Worm (Caenorhabditis elegans) whole organism, L4 larva: ENCODE results near the gene H04M03.11.

Source experiments
- D1046.2 ChIP-seq: fragments of 200-800 bp; sonication (Bioruptor generic); IDR thresholded peaks from 2 replicates; pipeline ENCODE4 v1.3.6; 2022; ENCODE audit warnings: missing genetic modification characterization, missing compliant biosample characterization
- F44E2.7 ChIP-seq: fragments of 200-800 bp; sonication (Bioruptor generic); IDR thresholded peaks from 2 replicates; pipeline ENCODE4 v2.1.2; 2022; ENCODE audit warnings: missing genetic modification characterization, missing compliant biosample characterization
- ZK337.2 ChIP-seq: fragments of 200-800 bp; sonication (Bioruptor generic); IDR thresholded peaks from 2 replicates; pipeline ENCODE4 v1.3.6; 2022; ENCODE audit warnings: missing genetic modification reagents, missing genetic modification characterization, missing compliant biosample characterization
- aha-1 ChIP-seq: fragments of 150-350 bp; peaks from one replicate; lab custom pipeline; 2014; ENCODE audit warnings: missing biosample characterization, missing genetic modification characterization
- attf-4 ChIP-seq: sonication (generic microtip); optimal IDR thresholded peaks from 3 replicates; lab custom pipeline; 2017; ENCODE audit warnings: missing biosample characterization, missing genetic modification characterization
- ceh-28 ChIP-seq: fragments of 150-350 bp; optimal IDR thresholded peaks from 2 replicates; lab custom pipeline; 2014; ENCODE audit warnings: missing biosample characterization, missing genetic modification reagents, missing genetic modification characterization
- ceh-44 ChIP-seq: fragments of 200-800 bp; sonication (Bioruptor generic); IDR thresholded peaks from 2 replicates; pipeline ENCODE4 v1.3.6; 2022; ENCODE audit warnings: missing genetic modification reagents, missing genetic modification characterization, missing compliant biosample characterization
- ceh-62 ChIP-seq: sonication (generic microtip); optimal IDR thresholded peaks from 2 replicates; lab custom pipeline; 2017; ENCODE audit warnings: missing biosample characterization, missing genetic modification characterization
- ces-1 ChIP-seq: fragments of 150-350 bp; sonication (generic microtip); optimal IDR thresholded peaks from 4 replicates; lab custom pipeline; 2014; ENCODE audit warnings: missing biosample characterization, missing genetic modification reagents, missing genetic modification characterization
- daf-12 ChIP-seq: fragments of 150-350 bp; optimal IDR thresholded peaks from 2 replicates; lab custom pipeline; 2014; ENCODE audit warnings: missing biosample characterization, missing genetic modification reagents, missing genetic modification characterization
- daf-19 ChIP-seq: fragments of 200-800 bp; sonication (Bioruptor generic); conservative IDR thresholded peaks from 2 replicates; pipeline ENCODE4 v1.3.6; 2022; ENCODE audit warnings: missing genetic modification characterization, missing compliant biosample characterization
- dmd-8 ChIP-seq: fragments of 200-800 bp; sonication (Bioruptor generic); IDR thresholded peaks from 2 replicates; pipeline ENCODE4 v1.3.6; 2022; ENCODE audit warnings: missing genetic modification characterization, missing compliant biosample characterization
- dmd-9 ChIP-seq: fragments of 200-800 bp; sonication (Bioruptor generic); IDR thresholded peaks from 2 replicates; pipeline ENCODE4 v1.3.6; 2022; ENCODE audit warnings: missing genetic modification reagents, missing genetic modification characterization, missing compliant biosample characterization
- egl-27 ChIP-seq: sonication (generic microtip); optimal IDR thresholded peaks from 3 replicates; lab custom pipeline; 2017; ENCODE audit warnings: missing biosample characterization, missing genetic modification reagents, missing genetic modification characterization
- fos-1 ChIP-seq: fragments of 150-350 bp; optimal IDR thresholded peaks from 2 replicates; lab custom pipeline; 2014; ENCODE audit warnings: missing biosample characterization, missing genetic modification characterization
- gei-8 ChIP-seq: fragments of 200-800 bp; sonication (Bioruptor generic); optimal IDR thresholded peaks from 2 replicates; lab custom pipeline; 2018; ENCODE audit warnings: mild to moderate bottlenecking, missing genetic modification characterization, missing compliant biosample characterization
- lim-7 ChIP-seq: fragments of 200-800 bp; sonication (Bioruptor generic); IDR thresholded peaks from 2 replicates; pipeline ENCODE4 v1.3.6; 2022; ENCODE audit warnings: missing genetic modification characterization, missing compliant biosample characterization
- lin-15B ChIP-seq: fragments of 150-350 bp; sonication (generic microtip); optimal IDR thresholded peaks from 3 replicates; lab custom pipeline; 2014; ENCODE audit warnings: missing biosample characterization, missing genetic modification characterization
- lin-29 ChIP-seq: fragments of 200-800 bp; sonication (Bioruptor generic); IDR thresholded peaks from 2 replicates; pipeline ENCODE4 v1.3.6; 2022; ENCODE audit warnings: missing genetic modification reagents, missing genetic modification characterization, missing compliant biosample characterization
- lin-38 ChIP-seq: fragments of 200-800 bp; sonication (Bioruptor generic); IDR thresholded peaks from 2 replicates; pipeline ENCODE4 v1.3.6; 2022; ENCODE audit warnings: missing genetic modification reagents, missing genetic modification characterization, missing compliant biosample characterization
- lin-39 ChIP-seq: fragments of 150-350 bp; optimal IDR thresholded peaks from 2 replicates; lab custom pipeline; 2014; ENCODE audit warnings: missing biosample characterization, missing genetic modification reagents, missing genetic modification characterization
- mdl-1 ChIP-seq, 2 experiments: fragments of 150-350 bp in 1 of 2; sonication (generic microtip) in 1 of 2; optimal IDR thresholded peaks; 2 replicates each; lab custom pipeline; 2014 to 2017; ENCODE audit warnings: missing biosample characterization in 2 of 2, missing genetic modification characterization in 2 of 2
- mdt-29 ChIP-seq: fragments of 200-800 bp; sonication (Bioruptor generic); IDR thresholded peaks from 2 replicates; pipeline ENCODE4 v1.3.6; 2022; ENCODE audit warnings: missing genetic modification reagents, missing genetic modification characterization, missing compliant biosample characterization
- mes-2 ChIP-seq: sonication (generic microtip); optimal IDR thresholded peaks from 2 replicates; lab custom pipeline; 2016; ENCODE audit warnings: missing genotype, mild to moderate bottlenecking, missing genetic modification characterization, missing compliant biosample characterization; ENCODE audit not compliant: poor library complexity, severe bottlenecking
- mxl-3 ChIP-seq: fragments of 200-800 bp; sonication (Bioruptor generic); optimal IDR thresholded peaks from 2 replicates; lab custom pipeline; 2018; ENCODE audit warnings: mild to moderate bottlenecking, missing genetic modification characterization, missing compliant biosample characterization
- nhr-102 ChIP-seq: sonication (generic microtip); optimal IDR thresholded peaks from 2 replicates; lab custom pipeline; 2016; ENCODE audit warnings: mild to moderate bottlenecking, missing genetic modification characterization, moderate library complexity, missing compliant biosample characterization
- nhr-111 ChIP-seq: fragments of 200-800 bp; sonication (Bioruptor generic); optimal IDR thresholded peaks from 2 replicates; lab custom pipeline; 2018; ENCODE audit warnings: mild to moderate bottlenecking, missing genetic modification characterization, missing compliant biosample characterization
- nhr-237 ChIP-seq: sonication (generic microtip); optimal IDR thresholded peaks from 2 replicates; lab custom pipeline; 2017; ENCODE audit warnings: missing biosample characterization, missing genetic modification characterization
- nhr-28 ChIP-seq: fragments of 150-350 bp; optimal IDR thresholded peaks from 2 replicates; lab custom pipeline; 2014; ENCODE audit warnings: missing biosample characterization, missing genetic modification characterization
- nhr-76 ChIP-seq: fragments of 150-350 bp; optimal IDR thresholded peaks from 2 replicates; lab custom pipeline; 2014; ENCODE audit warnings: missing biosample characterization, missing genetic modification characterization
- sdz-12 ChIP-seq: fragments of 200-800 bp; sonication (Bioruptor generic); optimal IDR thresholded peaks from 2 replicates; lab custom pipeline; 2018; ENCODE audit warnings: mild to moderate bottlenecking, missing genetic modification characterization, missing compliant biosample characterization
- unc-130 ChIP-seq: sonication (generic microtip); optimal IDR thresholded peaks from 2 replicates; lab custom pipeline; 2016; ENCODE audit warnings: missing genetic modification reagents, missing genetic modification characterization, missing compliant biosample characterization
- unc-39 ChIP-seq: sonication (generic microtip); optimal IDR thresholded peaks from 2 replicates; lab custom pipeline; 2017; ENCODE audit warnings: missing biosample characterization, missing genetic modification characterization
- unc-62 ChIP-seq, 3 experiments: fragments of 150-350 bp in 1 of 3; sonication (generic microtip); optimal IDR thresholded peaks in 2 of 3; peaks in 1 of 3; 1 replicate in 1 of 3; 2 replicates in 2 of 3; lab custom pipeline; 2014 to 2017; ENCODE audit warnings: missing biosample characterization in 3 of 3, missing genetic modification characterization in 3 of 3, missing genetic modification reagents in 3 of 3, missing genotype in 1 of 3
- vab-7 ChIP-seq: fragments of 200-800 bp; sonication (Bioruptor generic); IDR thresholded peaks from 2 replicates; pipeline ENCODE4 v1.3.6; 2022; ENCODE audit warnings: missing genetic modification reagents, missing genetic modification characterization, missing compliant biosample characterization
- ztf-7 ChIP-seq: fragments of 150-350 bp; optimal IDR thresholded peaks from 2 replicates; lab custom pipeline; 2014; ENCODE audit warnings: missing biosample characterization, missing genetic modification characterization

Gene H04M03.11

DNA sequence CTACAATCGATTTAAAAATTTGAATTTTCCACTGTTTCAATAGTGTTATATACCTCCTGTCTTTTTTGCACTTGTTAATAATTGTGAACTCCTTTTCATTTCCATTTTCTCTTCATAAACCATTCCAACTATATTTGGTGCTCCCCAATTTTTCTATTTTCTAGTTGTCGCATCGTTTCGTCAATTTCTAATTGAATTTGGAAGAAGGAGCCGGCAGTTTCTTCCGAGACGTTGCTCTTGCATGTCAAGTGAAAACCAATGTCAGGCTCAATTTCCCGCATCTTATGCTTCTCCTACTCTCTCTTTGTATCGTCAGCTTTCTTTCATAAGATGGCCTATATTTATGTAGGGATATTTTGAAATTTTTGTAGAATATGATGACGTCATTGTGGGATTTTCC lies 43.4 kb upstream of the H04M03.11 start:
- TF ChIP-seq dmd-9 (GFP tag; lab: Robert Waterston, UW): no peak
- no peak for TF ChIP-seq ZK337.2 (GFP tag; lab: Robert Waterston, UW)
- TF ChIP-seq fos-1 (tag; lab: Kevin White, UChicago): no peak
- no peak for TF ChIP-seq vab-7 (GFP tag; lab: Robert Waterston, UW)
- TF ChIP-seq aha-1 (tag; lab: Kevin White, UChicago): no peak
- TF ChIP-seq ces-1: peak; percentile 51
- TF ChIP-seq F44E2.7 (GFP tag; lab: Robert Waterston, UW): no peak
- TF ChIP-seq ceh-44 (GFP tag; lab: Robert Waterston, UW): no peak
- TF ChIP-seq unc-62 (GFP tag; optimal IDR thresholded peaks at IDR 0.05 in 1 of 2; lab: Kevin White, UChicago): peak in 1 of 2 experiments; percentile 54
- TF ChIP-seq unc-62 (tag; optimal IDR thresholded peaks at IDR 0.05; lab: Kevin White, UChicago): no peak

DNA sequence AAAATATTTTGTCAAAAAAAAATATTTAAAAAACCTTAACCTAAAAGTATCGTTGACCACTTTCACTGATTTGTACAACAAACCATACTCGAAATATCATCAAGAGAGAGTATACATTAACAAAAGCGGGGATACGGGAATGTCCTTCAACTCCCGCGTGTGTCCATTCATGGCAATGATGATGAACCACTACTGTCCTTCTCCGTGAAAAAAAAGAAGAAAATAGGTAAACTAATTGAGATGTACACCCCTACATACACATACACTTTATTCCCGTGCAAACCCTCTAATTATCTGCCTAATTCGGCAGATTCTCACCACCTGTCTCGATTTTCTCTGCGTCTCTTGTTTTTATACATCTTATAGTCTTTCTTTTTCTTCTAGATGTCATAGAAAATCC lies 42.2 kb upstream of the H04M03.11 start:
- TF ChIP-seq ztf-7 (tag; lab: Kevin White, UChicago) (no peak), mxl-3 (GFP tag; lab: Kevin White, UChicago) (peak; percentile 44), daf-12 (tag; lab: Kevin White, UChicago) (no peak), lin-39 (tag; lab: Kevin White, UChicago) (no peak), mdt-29 (no peak), nhr-237 (tag; lab: Kevin White, UChicago) (no peak), gei-8 (GFP tag; lab: Kevin White, UChicago) (no peak), nhr-28 (tag; lab: Kevin White, UChicago) (peak; percentile 8), lim-7 (GFP tag; lab: Robert Waterston, UW) (no peak), attf-4 (tag; lab: Kevin White, UChicago) (no peak), dmd-8 (GFP tag; lab: Robert Waterston, UW) (no peak), mes-2 (tag; lab: Kevin White, UChicago) (no peak), aha-1 (tag; lab: Kevin White, UChicago) (peak; percentile 85), nhr-111 (GFP tag; lab: Kevin White, UChicago) (no peak), D1046.2 (no peak), nhr-76 (no peak)

DNA sequence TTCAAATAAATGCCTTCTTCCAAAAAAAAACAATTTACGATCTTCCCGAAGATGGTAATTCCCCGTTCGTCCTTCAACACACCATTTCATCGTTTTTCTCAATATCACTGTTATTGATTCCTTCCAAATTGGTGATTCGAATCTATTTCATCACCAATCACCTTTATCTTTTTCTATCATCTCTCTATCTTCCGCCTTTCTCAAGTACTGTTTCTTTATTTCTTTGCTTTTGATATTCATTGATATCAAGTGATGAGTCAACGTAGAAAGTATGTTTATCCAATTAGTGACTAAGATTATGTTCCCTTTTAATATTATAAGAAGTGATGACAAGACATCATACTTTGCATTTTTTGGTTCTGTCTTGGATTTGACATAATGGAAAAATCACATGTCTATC lies 39.8 kb upstream of the H04M03.11 start:
- TF ChIP-seq lin-38 (GFP tag; lab: Robert Waterston, UW) (no peak), lin-29 (GFP tag; lab: Robert Waterston, UW) (no peak), nhr-102 (tag; lab: Kevin White, UChicago) (no peak), egl-27 (no peak), nhr-28 (tag; lab: Kevin White, UChicago) (no peak), unc-39 (tag; lab: Kevin White, UChicago) (no peak)

DNA sequence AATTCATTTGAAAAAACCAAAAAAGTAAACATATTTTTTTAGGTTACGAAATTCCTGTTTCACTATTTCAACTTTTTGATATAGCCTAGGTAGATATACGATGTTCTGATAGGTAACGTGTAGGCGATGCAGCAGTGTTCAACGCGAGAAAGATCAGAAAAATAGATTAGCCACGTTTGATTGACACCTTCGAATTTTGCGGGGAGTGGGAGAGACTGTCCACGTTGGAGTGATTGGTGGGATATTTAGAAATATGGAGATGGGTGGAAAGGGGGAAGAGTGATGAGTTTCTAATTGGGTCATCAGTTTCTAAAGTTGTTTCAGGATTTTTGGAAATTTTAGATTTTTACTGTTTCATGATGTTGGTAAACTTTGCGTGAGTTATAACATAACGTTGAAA lies 38.7 kb upstream of the H04M03.11 start:
- peak in 1 of 2 experiments; percentile 90 for TF ChIP-seq unc-62 (GFP tag; optimal IDR thresholded peaks at IDR 0.05 in 1 of 2; lab: Kevin White, UChicago)
- TF ChIP-seq unc-62 (tag; optimal IDR thresholded peaks at IDR 0.05; lab: Kevin White, UChicago): no peak
- TF ChIP-seq sdz-12 (GFP tag; lab: Kevin White, UChicago): no peak
- no peak for TF ChIP-seq ceh-62 (tag; lab: Kevin White, UChicago)
- TF ChIP-seq lin-15B (tag; lab: Kevin White, UChicago): no peak
- TF ChIP-seq unc-130 (GFP tag; lab: Kevin White, UChicago): no peak
- TF ChIP-seq, all 104 proteins: peak for 1

DNA sequence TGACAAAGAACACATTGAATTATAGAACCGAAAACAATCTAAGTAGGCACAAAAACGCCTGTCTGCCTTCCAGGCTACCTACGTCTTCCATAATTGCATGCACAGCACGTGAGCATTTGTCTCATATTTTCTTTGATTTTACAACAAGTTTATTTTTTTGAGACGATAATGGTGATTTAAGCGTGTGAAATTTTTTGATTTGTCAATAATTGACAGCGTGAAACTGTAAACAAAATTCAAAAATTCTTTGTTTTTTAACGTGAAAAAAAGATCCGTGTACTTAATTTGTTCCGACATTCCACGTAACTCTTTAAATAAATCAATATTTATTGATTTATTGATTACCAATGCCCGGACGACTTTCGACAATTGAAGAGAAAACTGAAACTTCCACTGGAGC lies 32.6 kb upstream of the H04M03.11 start, which contains the start of gene dhhc-13:
Gene dhhc-13, plus strand, starts transcription at position 301 of the 400 bp plus-strand sequence.
- peak; percentile 71 for TF ChIP-seq ceh-28 (tag; lab: Kevin White, UChicago)
- TF ChIP-seq daf-19 (GFP tag; lab: Robert Waterston, UW): no peak
- TF ChIP-seq mdl-1 (tag; optimal IDR thresholded peaks at IDR 0.05; lab: Kevin White, UChicago): no peak
- TF ChIP-seq fos-1 (tag; lab: Kevin White, UChicago): no peak
- TF ChIP-seq, all 104 proteins: peak for 1
